Fruit fly (Drosophila melanogaster): ENCODE results near the gene CheA86a.

The CheA86a gene

dm6 chr3R:11128116-11128626 lies 16.9 kb downstream of the CheA86a start, which contains the start of gene Ugt35C1:
Gene Ugt35C1 (minus strand): TSS chr3R:11128328.
- TF ChIP-seq CTCF (optimal IDR thresholded peaks at IDR 0.05) = no peak
- TF ChIP-seq CG8478 (optimal IDR thresholded peaks at IDR 0.05) = no peak

dm6 chr3R:11126383-11126782 lies 18.7 kb downstream of the CheA86a start:
- no peak for TF ChIP-seq CTCF (optimal IDR thresholded peaks at IDR 0.05)
- TF ChIP-seq CG8478 (optimal IDR thresholded peaks at IDR 0.05) = no peak

- TF ChIP-seq CTCF (optimal IDR thresholded peaks at IDR 0.05) = no peak
- no peak for TF ChIP-seq CG8478 (optimal IDR thresholded peaks at IDR 0.05)
These were observed 29.4 kb downstream of the CheA86a start, which contains the start of gene SdhCL for dm6 chr3R:11115606-11116005. Gene SdhCL (minus strand): TSS chr3R:11115706.
